Worm (Caenorhabditis elegans) whole organism, young adult: ENCODE measurements around the gene F07H5.7.

ENCODE experiments used
- F57C9.4 ChIP-seq: sonication (generic microtip); optimal IDR thresholded peaks from 2 replicates; lab custom pipeline; 2017; ENCODE audit warnings: mild to moderate bottlenecking, missing genetic modification characterization, missing compliant biosample characterization
- Y67H2A.10 ChIP-seq: fragments of 200-800 bp; sonication (Bioruptor generic); conservative IDR thresholded peaks from 2 replicates; pipeline ENCODE4 v1.3.6; 2022; ENCODE audit warnings: missing genetic modification reagents, missing genetic modification characterization, missing compliant biosample characterization
- attf-3 ChIP-seq: fragments of 200-800 bp; sonication (Bioruptor generic); conservative IDR thresholded peaks from 2 replicates; pipeline ENCODE4 v1.3.6; 2022; ENCODE audit warnings: missing genetic modification reagents, missing genetic modification characterization, missing compliant biosample characterization
- egrh-3 ChIP-seq: fragments of 200-800 bp; sonication (Bioruptor generic); IDR thresholded peaks from 2 replicates; pipeline ENCODE4 v1.3.6; 2022; ENCODE audit warnings: missing genetic modification reagents, missing genetic modification characterization, missing compliant biosample characterization
- mes-4 ChIP-seq: sonication (generic microtip); optimal IDR thresholded peaks from 2 replicates; lab custom pipeline; 2016; ENCODE audit warnings: missing genotype, missing genetic modification characterization, missing compliant biosample characterization

DNA sequence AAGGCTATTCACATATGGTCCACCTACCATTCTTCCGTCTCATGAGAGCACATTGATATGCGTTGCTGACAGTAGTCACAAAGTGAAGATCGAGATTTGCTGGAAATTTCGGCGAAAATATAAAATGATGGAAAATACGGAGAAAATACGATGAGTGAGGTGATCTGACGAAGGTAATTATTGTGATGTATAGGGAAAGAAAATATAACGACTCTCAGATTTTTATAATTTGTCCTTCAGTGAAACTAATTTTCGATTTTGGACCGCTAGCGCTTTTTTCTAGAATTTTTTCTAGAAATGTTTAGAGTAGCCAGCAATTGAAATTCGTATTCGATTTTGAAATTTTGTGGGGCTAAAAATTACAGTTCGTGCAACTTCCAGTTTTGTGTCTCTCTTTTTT lies 35.2 kb upstream of the F07H5.7 start, which contains the start of gene F46C5.2:
- TF ChIP-seq attf-3 (GFP tag; lab: Robert Waterston, UW): no peak
- TF ChIP-seq Y67H2A.10 (GFP tag; lab: Robert Waterston, UW): no peak
- no peak for TF ChIP-seq egrh-3 (GFP tag; lab: Robert Waterston, UW)
- no peak for TF ChIP-seq mes-4
- TF ChIP-seq F57C9.4 (tag; lab: Kevin White, UChicago): no peak
